Worm (Caenorhabditis elegans): ENCODE data around the gene Y53F4B.26.

DNA sequence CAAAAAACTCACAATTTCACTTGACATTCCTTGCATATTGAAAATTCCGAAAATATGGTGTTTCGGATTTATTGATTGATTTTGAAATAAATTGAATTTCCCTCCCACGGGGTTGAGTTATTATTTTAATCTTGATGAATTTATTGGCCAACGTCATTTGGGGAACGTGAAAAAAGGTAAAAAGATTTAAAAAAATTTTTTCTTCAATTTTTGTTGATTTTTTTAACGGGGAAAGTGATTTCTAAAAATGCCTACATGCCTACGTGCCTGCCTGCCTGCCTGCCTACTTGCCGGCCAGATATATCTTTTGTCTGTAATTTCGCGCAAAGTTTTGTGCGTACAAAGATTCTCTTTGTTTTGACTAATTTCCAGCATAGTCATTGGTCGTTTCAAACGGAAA is 6.4 kb downstream of the Y53F4B.26 start, which contains the start of gene Y53F4B.24:
- TF ChIP-seq dao-5 (tag; optimal IDR thresholded peaks at IDR 0.05) = no peak
- no peak for TF ChIP-seq W03F9.2 (tag; optimal IDR thresholded peaks at IDR 0.05)

All from whole organism, L4/young adult.